Worm (Caenorhabditis elegans) whole organism, L2 larva: ENCODE measurements around the gene H20J04.7.

ENCODE experiments used
- aly-2 ChIP-seq: fragments of 150-350 bp; optimal IDR thresholded peaks from 2 replicates; lab custom pipeline; 2014; ENCODE audit warnings: missing biosample characterization, missing genetic modification characterization
- lin-39 ChIP-seq: fragments of 150-350 bp; optimal IDR thresholded peaks from 2 replicates; lab custom pipeline; 2014; ENCODE audit warnings: missing biosample characterization, missing genetic modification reagents, missing genetic modification characterization
- nhr-129 ChIP-seq: fragments of 150-350 bp; optimal IDR thresholded peaks from 2 replicates; lab custom pipeline; 2014; ENCODE audit warnings: missing biosample characterization, missing genetic modification characterization
- nhr-237 ChIP-seq: fragments of 150-350 bp; optimal IDR thresholded peaks from 2 replicates; lab custom pipeline; 2014; ENCODE audit warnings: missing biosample characterization, missing genetic modification characterization
- nhr-77 ChIP-seq: fragments of 150-350 bp; optimal IDR thresholded peaks from 2 replicates; lab custom pipeline; 2014; ENCODE audit warnings: missing biosample characterization, missing genetic modification characterization
- skn-1 ChIP-seq: sonication (generic microtip); optimal IDR thresholded peaks from 2 replicates; lab custom pipeline; 2017; ENCODE audit warnings: missing biosample characterization, missing genetic modification characterization
- snpc-4 ChIP-seq: fragments of 150-350 bp; optimal IDR thresholded peaks from 2 replicates; lab custom pipeline; 2014; ENCODE audit warnings: missing biosample characterization, missing genetic modification characterization
- unc-55 ChIP-seq: fragments of 150-350 bp; sonication (generic microtip); optimal IDR thresholded peaks from 3 replicates; lab custom pipeline; 2014; ENCODE audit warnings: missing biosample characterization, missing genetic modification reagents, missing genetic modification characterization

DNA sequence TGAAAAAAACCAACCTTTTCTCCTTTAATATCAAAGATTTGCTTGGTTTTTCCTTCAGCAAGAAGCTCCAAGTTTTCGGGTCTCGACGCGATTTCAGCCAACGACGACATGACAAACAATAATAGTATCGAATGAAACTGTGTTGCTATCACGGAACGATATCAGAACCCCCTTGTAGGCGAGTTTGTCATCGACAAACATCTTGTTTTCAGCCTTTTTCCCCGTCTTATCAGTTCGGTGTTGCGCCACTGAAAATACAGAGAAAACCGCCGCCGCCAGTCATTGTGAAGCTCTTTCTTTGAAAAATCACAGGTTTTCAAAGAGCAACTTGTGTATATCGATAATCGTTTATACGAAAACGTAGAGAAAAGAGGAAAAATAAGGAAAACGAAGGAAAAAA, 17.3 kb upstream of the H20J04.7 start, which contains the start of gene paic-1:
- TF ChIP-seq snpc-4 (tag; lab: Kevin White, UChicago) = no peak
- TF ChIP-seq nhr-237 = no peak
- no peak for TF ChIP-seq lin-39 (tag; lab: Kevin White, UChicago)
- no peak for TF ChIP-seq nhr-129
- TF ChIP-seq skn-1 (tag; lab: Kevin White, UChicago) = no peak
- TF ChIP-seq unc-55 (GFP tag; lab: Kevin White, UChicago) = no peak
- TF ChIP-seq nhr-77 = no peak
- no peak for TF ChIP-seq aly-2 (tag; lab: Kevin White, UChicago)
